Worm (Caenorhabditis elegans): Measurements from ENCODE around the gene C05C8.7.

ce11 chrV:7275491-7275890 is 28.6 kb upstream of the C05C8.7 start, which contains the start of gene C13A2.5:
- TF ChIP-seq elt-2 (tag; optimal IDR thresholded peaks at IDR 0.05) (no peak), nhr-11 (tag; optimal IDR thresholded peaks at IDR 0.05) (no peak), pros-1 (tag; optimal IDR thresholded peaks at IDR 0.05) (no peak), ceh-9 (tag; optimal IDR thresholded peaks at IDR 0.05) (no peak), dmd-4 (tag; optimal IDR thresholded peaks at IDR 0.05; ENCODE audit: borderline replicate concordance) (no peak), ttx-3 (tag; optimal IDR thresholded peaks at IDR 0.05) (no peak), ceh-34 (tag; optimal IDR thresholded peaks at IDR 0.05) (no peak), ceh-6 (GFP tag; optimal IDR thresholded peaks at IDR 0.05) (no peak), ceh-24 (tag; optimal IDR thresholded peaks at IDR 0.05) (no peak), pqm-1 (tag; optimal IDR thresholded peaks at IDR 0.05) (no peak), ama-1 (optimal IDR thresholded peaks at IDR 0.05) (no peak), unc-55 (GFP tag; optimal IDR thresholded peaks at IDR 0.05) (no peak)

Measured in whole organism, late embryonic.